Worm (Caenorhabditis elegans) whole organism, L4 larva: ENCODE data around the gene perm-2.

ENCODE experiments used
- D1046.2 ChIP-seq: fragments of 200-800 bp; sonication (Bioruptor generic); IDR thresholded peaks from 2 replicates; pipeline ENCODE4 v1.3.6; 2022; ENCODE audit warnings: missing genetic modification characterization, missing compliant biosample characterization
- T20F7.1 ChIP-seq: fragments of 200-800 bp; sonication (Bioruptor generic); optimal IDR thresholded peaks from 2 replicates; lab custom pipeline; 2018; ENCODE audit warnings: mild to moderate bottlenecking, missing genetic modification characterization, missing compliant biosample characterization
- Y48G9A.11 ChIP-seq: fragments of 200-800 bp; sonication (Bioruptor generic); IDR thresholded peaks from 2 replicates; pipeline ENCODE4 v1.3.6; 2022; ENCODE audit warnings: missing genetic modification reagents, missing genetic modification characterization, missing compliant biosample characterization
- ZK546.5 ChIP-seq, 2 experiments: sonication (generic microtip); optimal IDR thresholded peaks; 2 replicates each; lab custom pipeline; 2017; ENCODE audit warnings: missing biosample characterization in 2 of 2, missing genetic modification characterization in 2 of 2
- arid-1 ChIP-seq: fragments of 200-800 bp; sonication (Bioruptor generic); conservative IDR thresholded peaks from 2 replicates; pipeline ENCODE4 v1.3.6; 2022; ENCODE audit warnings: missing genetic modification reagents, missing genetic modification characterization, missing compliant biosample characterization
- ceh-20 ChIP-seq: fragments of 200-800 bp; sonication (Bioruptor generic); IDR thresholded peaks from 2 replicates; pipeline ENCODE4 v1.3.6; 2022; ENCODE audit warnings: missing genetic modification reagents, missing genetic modification characterization, missing compliant biosample characterization
- daf-16 ChIP-seq, 3 experiments: sonication (generic microtip); optimal IDR thresholded peaks; 2 replicates each; lab custom pipeline; 2016 to 2017; ENCODE audit warnings: missing genetic modification characterization in 3 of 3, missing genetic modification reagents in 3 of 3, mild to moderate bottlenecking in 2 of 3, missing compliant biosample characterization in 2 of 3, missing biosample characterization in 1 of 3, moderate library complexity in 1 of 3
- daf-8 ChIP-seq: fragments of 200-800 bp; sonication (Bioruptor generic); IDR thresholded peaks from 2 replicates; pipeline ENCODE4 v1.3.6; 2022; ENCODE audit warnings: missing genetic modification characterization, missing compliant biosample characterization
- dmd-6 ChIP-seq: fragments of 200-800 bp; sonication (Bioruptor generic); IDR thresholded peaks from 2 replicates; pipeline ENCODE4 v1.3.6; 2022; ENCODE audit warnings: missing genetic modification reagents, missing genetic modification characterization, missing compliant biosample characterization
- dmd-8 ChIP-seq: fragments of 200-800 bp; sonication (Bioruptor generic); IDR thresholded peaks from 2 replicates; pipeline ENCODE4 v1.3.6; 2022; ENCODE audit warnings: missing genetic modification characterization, missing compliant biosample characterization
- dve-1 ChIP-seq: sonication (generic microtip); optimal IDR thresholded peaks from 2 replicates; lab custom pipeline; 2017; ENCODE audit warnings: antibody characterized with exemption, mild to moderate bottlenecking, missing genetic modification characterization, missing compliant biosample characterization; ENCODE audit not compliant: insufficient read depth
- hif-1 ChIP-seq, 2 experiments: sonication (generic microtip); optimal IDR thresholded peaks; 2 replicates each; lab custom pipeline; 2016 to 2017; ENCODE audit warnings: missing compliant biosample characterization in 2 of 2, missing genetic modification characterization in 2 of 2, missing genetic modification reagents in 2 of 2, missing genotype in 2 of 2, mild to moderate bottlenecking in 1 of 2
- hlh-11 ChIP-seq: fragments of 200-800 bp; sonication (Bioruptor generic); optimal IDR thresholded peaks from 2 replicates; lab custom pipeline; 2018; ENCODE audit warnings: mild to moderate bottlenecking, missing genetic modification characterization, missing compliant biosample characterization
- lim-7 ChIP-seq: fragments of 200-800 bp; sonication (Bioruptor generic); IDR thresholded peaks from 2 replicates; pipeline ENCODE4 v1.3.6; 2022; ENCODE audit warnings: missing genetic modification characterization, missing compliant biosample characterization
- lin-1 ChIP-seq: fragments of 200-800 bp; sonication (Bioruptor generic); IDR thresholded peaks from 2 replicates; pipeline ENCODE4 v1.3.6; 2022; ENCODE audit warnings: missing genetic modification reagents, missing genetic modification characterization, missing compliant biosample characterization
- lin-13 ChIP-seq: fragments of 150-350 bp; optimal IDR thresholded peaks from 2 replicates; lab custom pipeline; 2014; ENCODE audit warnings: missing biosample characterization, missing genetic modification reagents, missing genetic modification characterization
- lin-38 ChIP-seq: fragments of 200-800 bp; sonication (Bioruptor generic); IDR thresholded peaks from 2 replicates; pipeline ENCODE4 v1.3.6; 2022; ENCODE audit warnings: missing genetic modification reagents, missing genetic modification characterization, missing compliant biosample characterization
- lir-3 ChIP-seq: sonication (generic microtip); optimal IDR thresholded peaks from 2 replicates; lab custom pipeline; 2016; ENCODE audit warnings: mild to moderate bottlenecking, missing genetic modification characterization, missing compliant biosample characterization
- madf-9 ChIP-seq: fragments of 200-800 bp; sonication (Bioruptor generic); conservative IDR thresholded peaks from 2 replicates; pipeline ENCODE4 v1.3.6; 2022; ENCODE audit warnings: missing genetic modification reagents, missing genetic modification characterization, missing compliant biosample characterization
- mdt-29 ChIP-seq: fragments of 200-800 bp; sonication (Bioruptor generic); IDR thresholded peaks from 2 replicates; pipeline ENCODE4 v1.3.6; 2022; ENCODE audit warnings: missing genetic modification reagents, missing genetic modification characterization, missing compliant biosample characterization
- mes-2 ChIP-seq: sonication (generic microtip); optimal IDR thresholded peaks from 2 replicates; lab custom pipeline; 2016; ENCODE audit warnings: missing genotype, mild to moderate bottlenecking, missing genetic modification characterization, missing compliant biosample characterization; ENCODE audit not compliant: poor library complexity, severe bottlenecking
- nhr-28 ChIP-seq: fragments of 150-350 bp; optimal IDR thresholded peaks from 2 replicates; lab custom pipeline; 2014; ENCODE audit warnings: missing biosample characterization, missing genetic modification characterization
- nhr-76 ChIP-seq: fragments of 150-350 bp; optimal IDR thresholded peaks from 2 replicates; lab custom pipeline; 2014; ENCODE audit warnings: missing biosample characterization, missing genetic modification characterization
- nhr-77 ChIP-seq: fragments of 150-350 bp; optimal IDR thresholded peaks from 2 replicates; lab custom pipeline; 2014; ENCODE audit warnings: missing biosample characterization, missing genetic modification characterization
- pha-4 ChIP-seq, 2 experiments: fragments of 150-350 bp in 1 of 2; fragments of 200-800 bp in 1 of 2; sonication (Bioruptor generic) in 1 of 2; IDR thresholded peaks in 1 of 2; optimal IDR thresholded peaks in 1 of 2; 2 replicates each; pipeline versions ENCODE4 v1.3.6 to Lab custom; 2014 to 2022; ENCODE audit warnings: missing genetic modification characterization in 2 of 2, missing genetic modification reagents in 2 of 2, missing biosample characterization in 1 of 2, missing compliant biosample characterization in 1 of 2
- php-3 ChIP-seq: fragments of 200-800 bp; sonication (Bioruptor generic); IDR thresholded peaks from 2 replicates; pipeline ENCODE4 v1.3.6; 2022; ENCODE audit warnings: missing genetic modification reagents, missing genetic modification characterization, missing compliant biosample characterization
- pqm-1 ChIP-seq: sonication (generic microtip); optimal IDR thresholded peaks from 2 replicates; lab custom pipeline; 2017; ENCODE audit warnings: missing biosample characterization, missing genetic modification characterization
- skn-1 ChIP-seq: fragments of 150-350 bp; optimal IDR thresholded peaks from 2 replicates; lab custom pipeline; 2014; ENCODE audit warnings: missing biosample characterization, missing genetic modification characterization
- snpc-4 ChIP-seq: fragments of 150-350 bp; optimal IDR thresholded peaks from 2 replicates; lab custom pipeline; 2014; ENCODE audit warnings: missing biosample characterization, missing genetic modification characterization
- spr-1 ChIP-seq: sonication (generic microtip); optimal IDR thresholded peaks from 2 replicates; lab custom pipeline; 2016; ENCODE audit warnings: mild to moderate bottlenecking, missing genetic modification characterization, missing compliant biosample characterization
- tra-1 ChIP-seq: fragments of 200-800 bp; sonication (Bioruptor generic); IDR thresholded peaks from 2 replicates; pipeline ENCODE4 v1.3.6; 2022; ENCODE audit warnings: missing genetic modification reagents, missing genetic modification characterization, missing compliant biosample characterization
- unc-62 ChIP-seq, 3 experiments: fragments of 150-350 bp in 1 of 3; sonication (generic microtip); optimal IDR thresholded peaks in 2 of 3; peaks in 1 of 3; 1 replicate in 1 of 3; 2 replicates in 2 of 3; lab custom pipeline; 2014 to 2017; ENCODE audit warnings: missing biosample characterization in 3 of 3, missing genetic modification characterization in 3 of 3, missing genetic modification reagents in 3 of 3, missing genotype in 1 of 3
- zag-1 ChIP-seq: fragments of 150-350 bp; optimal IDR thresholded peaks from 2 replicates; lab custom pipeline; 2014; ENCODE audit warnings: missing biosample characterization, missing genetic modification characterization

The perm-2 gene

DNA sequence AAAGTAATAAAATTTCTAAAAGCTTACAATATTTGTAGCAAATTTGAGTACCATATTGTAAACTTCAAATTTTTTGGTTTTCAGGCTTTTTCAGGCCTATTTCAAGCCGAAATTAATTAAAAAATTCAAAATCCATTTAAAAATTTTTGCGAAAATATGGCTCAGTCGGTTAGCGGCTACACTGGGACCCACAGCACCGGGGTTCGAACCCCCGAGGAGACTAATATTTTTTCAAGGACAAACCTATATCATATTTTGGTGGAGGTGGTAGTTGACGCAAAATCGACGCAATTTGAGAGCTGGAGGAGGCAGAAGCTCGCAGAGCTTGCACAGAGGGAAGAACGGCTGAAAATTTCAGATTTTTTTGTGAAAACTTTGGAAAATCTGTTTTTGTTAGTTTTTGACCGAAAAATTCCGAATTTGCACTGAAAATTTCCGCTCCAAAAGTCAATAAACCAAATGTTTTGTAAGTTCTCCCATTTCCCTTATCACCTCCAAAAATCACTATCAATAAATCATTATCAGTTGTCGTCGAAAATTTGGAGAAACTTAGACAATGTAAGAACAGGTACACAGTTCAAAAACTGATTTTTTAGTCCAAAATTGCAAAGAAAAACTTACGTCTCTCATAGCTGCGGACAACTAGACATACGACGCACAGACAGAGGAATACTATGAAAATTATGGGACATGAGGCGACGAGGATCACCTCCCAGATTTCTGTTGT is 22.0 kb downstream of the perm-2 start:
- TF ChIP-seq nhr-28 (tag; lab: Kevin White, UChicago) (peak; percentile 84), unc-62 (GFP tag; optimal IDR thresholded peaks at IDR 0.05 in 1 of 2; lab: Kevin White, UChicago) (peak in 1 of 2 experiments; percentile 78), unc-62 (tag; optimal IDR thresholded peaks at IDR 0.05; lab: Kevin White, UChicago) (no peak), Y48G9A.11 (GFP tag; lab: Robert Waterston, UW) (no peak), daf-16 (GFP tag; optimal IDR thresholded peaks at IDR 0.05; lab: Kevin White, UChicago) (no peak), daf-16 (tag; optimal IDR thresholded peaks at IDR 0.05; lab: Kevin White, UChicago) (peak; percentile 31), php-3 (GFP tag; lab: Robert Waterston, UW) (peak; percentile 51; the same call in 1 of the 2 replicates), hlh-11 (tag; lab: Kevin White, UChicago) (peak; percentile 25), lim-7 (GFP tag; lab: Robert Waterston, UW) (0 out of 2 replicates have a peak, but pooled peaks have one; percentile 23), dmd-6 (peak; percentile 78), nhr-77 (tag; lab: Kevin White, UChicago) (peak; percentile 4), spr-1 (tag; lab: Kevin White, UChicago) (no peak), daf-8 (GFP tag; lab: Robert Waterston, UW) (no peak), ceh-20 (GFP tag; lab: Robert Waterston, UW) (peak; percentile 73), lin-38 (GFP tag; lab: Robert Waterston, UW) (0 out of 2 replicates have a peak, but pooled peaks have one; percentile 34), pqm-1 (peak; percentile 64), lin-1 (GFP tag; lab: Robert Waterston, UW) (0 out of 2 replicates have a peak, but pooled peaks have one; percentile 11)

DNA sequence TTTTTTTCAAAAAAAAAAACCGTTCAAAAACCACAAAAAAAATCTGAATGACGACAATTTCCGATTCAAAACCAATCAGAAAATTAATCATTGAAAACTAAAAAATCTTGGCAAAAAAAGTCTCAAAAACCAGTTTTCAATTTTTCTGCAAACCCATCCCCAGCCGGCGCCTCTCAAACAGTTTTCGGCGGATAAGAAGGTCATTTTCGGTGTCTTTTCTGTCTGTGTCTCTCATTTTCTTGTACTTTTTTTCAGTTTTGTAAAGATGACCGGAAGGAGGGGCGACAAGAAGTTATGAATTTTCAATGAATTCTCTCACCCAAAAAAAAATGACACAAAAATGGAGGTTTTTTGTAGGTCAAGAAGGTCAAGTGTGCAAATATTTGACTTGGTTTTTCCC is 28.6 kb downstream of the perm-2 start:
- TF ChIP-seq mes-2 (tag; lab: Kevin White, UChicago) (no peak), tra-1 (GFP tag; lab: Robert Waterston, UW) (0 out of 2 replicates have a peak, but pooled peaks have one; percentile 20)
- TF ChIP-seq, all 104 proteins: peak for 1

DNA sequence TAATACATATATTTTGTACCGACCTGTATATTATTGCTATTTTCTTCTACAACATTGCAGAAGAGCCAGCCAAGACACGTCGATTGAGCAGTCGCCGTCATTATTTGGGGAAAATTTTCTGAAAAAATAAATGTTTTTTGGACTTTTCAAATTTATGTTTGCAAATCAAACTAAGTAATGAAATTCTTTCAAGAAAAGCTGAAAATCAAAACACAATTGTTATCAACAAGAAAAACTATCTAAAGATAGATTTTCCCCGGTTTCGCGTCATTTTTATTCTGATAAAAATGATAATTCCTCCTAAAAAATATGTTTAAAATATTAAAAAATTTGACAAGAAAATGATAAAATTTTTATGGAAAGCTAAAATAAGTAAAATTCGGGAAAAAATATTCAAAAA is 31.3 kb downstream of the perm-2 start, which contains the start of gene C50A2.3:
Gene C50A2.3 (minus strand): TSS at position 101 of the 400 bp plus-strand sequence.
- no peak for TF ChIP-seq lin-13 (GFP tag; lab: Kevin White, UChicago)
- TF ChIP-seq T20F7.1: no peak
- TF ChIP-seq pha-4 (GFP tag; IDR thresholded peaks at IDR 0.05; lab: Robert Waterston, UW): no peak
- no peak for TF ChIP-seq pha-4 (tag; optimal IDR thresholded peaks at IDR 0.05; lab: Kevin White, UChicago)
- TF ChIP-seq D1046.2 (GFP tag; lab: Robert Waterston, UW): no peak
- no peak for TF ChIP-seq lir-3
- no peak for TF ChIP-seq ZK546.5 (tag; optimal IDR thresholded peaks at IDR 0.05; lab: Kevin White, UChicago)
- TF ChIP-seq mdt-29 (GFP tag; lab: Robert Waterston, UW): no peak
- no peak for TF ChIP-seq zag-1
- TF ChIP-seq snpc-4: no peak
- no peak for TF ChIP-seq arid-1 (GFP tag; lab: Robert Waterston, UW)
- no peak for TF ChIP-seq hlh-11 (tag; lab: Kevin White, UChicago)
- TF ChIP-seq dmd-8 (GFP tag; lab: Robert Waterston, UW): no peak
- TF ChIP-seq madf-9 (GFP tag; lab: Robert Waterston, UW): no peak
- no peak for TF ChIP-seq dve-1 (tag; lab: Kevin White, UChicago)
- no peak for TF ChIP-seq hif-1 (tag; optimal IDR thresholded peaks at IDR 0.05; lab: Kevin White, UChicago)
- no peak for TF ChIP-seq skn-1
- no peak for TF ChIP-seq nhr-76 (tag; lab: Kevin White, UChicago)
